Worm (Caenorhabditis elegans) whole organism, L4/young adult: Measurements from ENCODE around the gene twk-32.

Source experiments
- W03F9.2 ChIP-seq: fragments of 150-350 bp; optimal IDR thresholded peaks from 2 replicates; lab custom pipeline; 2014; ENCODE audit warnings: missing biosample characterization, missing genetic modification characterization
- dao-5 ChIP-seq: sonication (generic microtip); optimal IDR thresholded peaks from 2 replicates; lab custom pipeline; 2016; ENCODE audit warnings: missing genotype, missing genetic modification characterization, moderate library complexity, missing compliant biosample characterization
- him-1 ChIP-seq: sonication (generic microtip); optimal IDR thresholded peaks from 2 replicates; lab custom pipeline; 2016; ENCODE audit warnings: missing genotype, missing genetic modification reagents, missing genetic modification characterization, missing compliant biosample characterization

ce11 chrV:13753481-13753880 lies 43.0 kb upstream of the twk-32 start, which contains the start of gene F20G2.1:
- TF ChIP-seq him-1 (no peak), dao-5 (tag; lab: Kevin White, UChicago) (no peak), W03F9.2 (tag; lab: Kevin White, UChicago) (no peak)
